Worm (Caenorhabditis elegans): ENCODE results near the gene znf-598.
A peak's percentile ranks its signal among the peaks of the same experiment; 100 is the strongest.

- TF ChIP-seq nhr-28 (tag; optimal IDR thresholded peaks at IDR 0.05), result no peak
- TF ChIP-seq pha-4 (GFP tag; IDR thresholded peaks at IDR 0.05), result no peak
- no peak for TF ChIP-seq pha-4 (tag; optimal IDR thresholded peaks at IDR 0.05)
- TF ChIP-seq mdl-1 (tag; optimal IDR thresholded peaks at IDR 0.05), result no peak
- TF ChIP-seq lsy-2 (tag; optimal IDR thresholded peaks at IDR 0.05), result no peak
- TF ChIP-seq unc-62 (GFP tag; optimal IDR thresholded peaks at IDR 0.05 in 1 of 2), result no peak
- TF ChIP-seq unc-62 (tag; optimal IDR thresholded peaks at IDR 0.05), result no peak
- TF ChIP-seq nhr-237 (tag; optimal IDR thresholded peaks at IDR 0.05), result no peak
- no peak for TF ChIP-seq aly-2 (tag; optimal IDR thresholded peaks at IDR 0.05)
- no peak for TF ChIP-seq nhr-6 (tag; optimal IDR thresholded peaks at IDR 0.05)
- TF ChIP-seq pqm-1 (tag; optimal IDR thresholded peaks at IDR 0.05), result no peak
- no peak for TF ChIP-seq mdt-29 (GFP tag; IDR thresholded peaks at IDR 0.05)
- peak; percentile 42 for TF ChIP-seq unc-130 (GFP tag; optimal IDR thresholded peaks at IDR 0.05)
- no peak for TF ChIP-seq ctbp-1 (GFP tag; IDR thresholded peaks at IDR 0.05)
These were observed 12.2 kb downstream of the znf-598 start, which contains the start of gene cin-4 for ce11 chrII:7037659-7038342.

All from whole organism, L4 larva.